Worm (Caenorhabditis elegans) whole organism, mixed stage, embryonic: ENCODE results near the gene W09H1.4.

Source experiments
- M03D4.4 ChIP-seq: sonication (generic microtip); optimal IDR thresholded peaks from 2 replicates; lab custom pipeline; 2017; ENCODE audit warnings: mild to moderate bottlenecking, missing genetic modification characterization, missing compliant biosample characterization
- bed-3 ChIP-seq: fragments of 200-800 bp; sonication (Bioruptor generic); optimal IDR thresholded peaks from 3 replicates; lab custom pipeline; 2018; ENCODE audit warnings: mild to moderate bottlenecking, missing genetic modification characterization, moderate library complexity, missing compliant biosample characterization
- blmp-1 ChIP-seq: fragments of 150-350 bp; optimal IDR thresholded peaks from 2 replicates; lab custom pipeline; 2014; ENCODE audit warnings: missing biosample characterization, missing genetic modification characterization
- ceh-39 ChIP-seq: fragments of 150-350 bp; optimal IDR thresholded peaks from 2 replicates; lab custom pipeline; 2014; ENCODE audit warnings: missing biosample characterization, missing genetic modification characterization
- ceh-43 ChIP-seq: fragments of 200-800 bp; sonication (Bioruptor generic); optimal IDR thresholded peaks from 2 replicates; lab custom pipeline; 2018; ENCODE audit warnings: mild to moderate bottlenecking, missing genetic modification characterization, moderate library complexity, missing compliant biosample characterization
- ceh-83 ChIP-seq: fragments of 200-800 bp; sonication (Bioruptor generic); optimal IDR thresholded peaks from 2 replicates; lab custom pipeline; 2018; ENCODE audit warnings: mild to moderate bottlenecking, missing genetic modification characterization, missing compliant biosample characterization
- ces-1 ChIP-seq: fragments of 150-350 bp; optimal IDR thresholded peaks from 2 replicates; lab custom pipeline; 2014; ENCODE audit warnings: missing biosample characterization, missing genetic modification reagents, missing genetic modification characterization
- cnd-1 ChIP-seq: fragments of 200-800 bp; sonication (Bioruptor generic); optimal IDR thresholded peaks from 2 replicates; lab custom pipeline; 2018; ENCODE audit warnings: mild to moderate bottlenecking, missing genetic modification characterization, missing compliant biosample characterization
- drap-1 ChIP-seq: fragments of 200-800 bp; sonication (Bioruptor generic); optimal IDR thresholded peaks from 3 replicates; lab custom pipeline; 2018; ENCODE audit warnings: mild to moderate bottlenecking, missing genetic modification characterization, missing compliant biosample characterization
- elt-1 ChIP-seq: sonication (generic microtip); optimal IDR thresholded peaks from 2 replicates; lab custom pipeline; 2017; ENCODE audit warnings: missing genetic modification characterization, mild to moderate bottlenecking, missing compliant biosample characterization, antibody characterized with exemption, moderate library complexity, borderline replicate concordance; ENCODE audit not compliant: insufficient read depth
- elt-3 ChIP-seq: fragments of 150-350 bp; optimal IDR thresholded peaks from 2 replicates; lab custom pipeline; 2014; ENCODE audit warnings: missing biosample characterization, missing genetic modification characterization
- flh-1 ChIP-seq: fragments of 200-800 bp; sonication (Bioruptor generic); optimal IDR thresholded peaks from 2 replicates; lab custom pipeline; 2018; ENCODE audit warnings: mild to moderate bottlenecking, missing genetic modification characterization, moderate library complexity, missing compliant biosample characterization
- ham-2 ChIP-seq: fragments of 200-800 bp; sonication (Bioruptor generic); optimal IDR thresholded peaks from 2 replicates; lab custom pipeline; 2018; ENCODE audit warnings: mild to moderate bottlenecking, missing genetic modification characterization, missing compliant biosample characterization
- hlh-1 ChIP-seq: fragments of 150-350 bp; optimal IDR thresholded peaks from 2 replicates; lab custom pipeline; 2014; ENCODE audit warnings: missing biosample characterization, missing genetic modification reagents, missing genetic modification characterization
- lin-13 ChIP-seq: fragments of 150-350 bp; optimal IDR thresholded peaks from 2 replicates; lab custom pipeline; 2014; ENCODE audit warnings: missing biosample characterization, missing genetic modification characterization
- lin-32 ChIP-seq: fragments of 200-800 bp; sonication (Bioruptor generic); optimal IDR thresholded peaks from 2 replicates; lab custom pipeline; 2018; ENCODE audit warnings: mild to moderate bottlenecking, missing genetic modification characterization, missing compliant biosample characterization
- lsy-2 ChIP-seq: fragments of 150-350 bp; optimal IDR thresholded peaks from 2 replicates; lab custom pipeline; 2014; ENCODE audit warnings: missing biosample characterization, missing genetic modification characterization
- mab-5 ChIP-seq: fragments of 150-350 bp; optimal IDR thresholded peaks from 2 replicates; lab custom pipeline; 2014; ENCODE audit warnings: missing biosample characterization, missing genetic modification characterization
- mep-1 ChIP-seq: fragments of 150-350 bp; optimal IDR thresholded peaks from 2 replicates; lab custom pipeline; 2017; ENCODE audit warnings: missing biosample characterization, missing genetic modification reagents, missing genetic modification characterization, inconsistent platforms
- mls-2 ChIP-seq: sonication (generic microtip); optimal IDR thresholded peaks from 2 replicates; lab custom pipeline; 2016; ENCODE audit warnings: mild to moderate bottlenecking, missing genetic modification characterization, moderate library complexity, missing compliant biosample characterization
- nhr-12 ChIP-seq: fragments of 150-350 bp; optimal IDR thresholded peaks from 2 replicates; lab custom pipeline; 2014; ENCODE audit warnings: missing biosample characterization, missing genetic modification characterization
- nhr-2 ChIP-seq: fragments of 150-350 bp; optimal IDR thresholded peaks from 2 replicates; lab custom pipeline; 2014; ENCODE audit warnings: missing biosample characterization, missing genetic modification characterization
- nhr-237 ChIP-seq: fragments of 150-350 bp; optimal IDR thresholded peaks from 2 replicates; lab custom pipeline; 2014; ENCODE audit warnings: missing biosample characterization, missing genetic modification characterization
- nhr-28 ChIP-seq: fragments of 150-350 bp; optimal IDR thresholded peaks from 2 replicates; lab custom pipeline; 2014; ENCODE audit warnings: missing biosample characterization, missing genetic modification characterization
- nhr-76 ChIP-seq: sonication (generic microtip); optimal IDR thresholded peaks from 2 replicates; lab custom pipeline; 2017; ENCODE audit warnings: missing biosample characterization, missing genetic modification characterization
- pha-4 ChIP-seq: fragments of 150-350 bp; optimal IDR thresholded peaks from 2 replicates; lab custom pipeline; 2018; ENCODE audit warnings: missing biosample characterization, missing genetic modification reagents, missing genetic modification characterization
- sem-2 ChIP-seq: fragments of 200-800 bp; sonication (Bioruptor generic); optimal IDR thresholded peaks from 2 replicates; lab custom pipeline; 2018; ENCODE audit warnings: mild to moderate bottlenecking, missing genetic modification characterization, missing compliant biosample characterization
- snpc-4 ChIP-seq: fragments of 150-350 bp; optimal IDR thresholded peaks from 2 replicates; lab custom pipeline; 2014; ENCODE audit warnings: missing biosample characterization, missing genetic modification characterization
- sptf-1 ChIP-seq: sonication (generic microtip); optimal IDR thresholded peaks from 2 replicates; lab custom pipeline; 2017; ENCODE audit warnings: mild to moderate bottlenecking, missing genetic modification characterization, moderate library complexity, missing compliant biosample characterization
- tbx-8 ChIP-seq: fragments of 200-800 bp; sonication (Bioruptor generic); optimal IDR thresholded peaks from 2 replicates; lab custom pipeline; 2018; ENCODE audit warnings: mild to moderate bottlenecking, missing genetic modification characterization, moderate library complexity, missing compliant biosample characterization
- unc-120 ChIP-seq: sonication (generic microtip); optimal IDR thresholded peaks from 2 replicates; lab custom pipeline; 2017; ENCODE audit warnings: missing genetic modification characterization, missing compliant biosample characterization; ENCODE audit not compliant: poor library complexity, severe bottlenecking
- unc-39 ChIP-seq: fragments of 150-350 bp; optimal IDR thresholded peaks from 2 replicates; lab custom pipeline; 2014; ENCODE audit warnings: missing biosample characterization, missing genetic modification characterization
- unc-62 ChIP-seq: fragments of 150-350 bp; optimal IDR thresholded peaks from 2 replicates; lab custom pipeline; 2014; ENCODE audit warnings: missing biosample characterization, missing genetic modification reagents, missing genetic modification characterization
- zip-8 ChIP-seq: fragments of 150-350 bp; optimal IDR thresholded peaks from 2 replicates; lab custom pipeline; 2014; ENCODE audit warnings: missing biosample characterization, missing genetic modification characterization
- ztf-11 ChIP-seq: fragments of 150-350 bp; optimal IDR thresholded peaks from 2 replicates; lab custom pipeline; 2014; ENCODE audit warnings: missing biosample characterization, missing genetic modification characterization

W09H1.4 gene

ce11 chrII:13195163-13195562 lies 11.8 kb downstream of the W09H1.4 start, which contains the start of gene lec-1:
lec-1 (plus strand) TSS chrII:13195549.
- TF ChIP-seq nhr-28 (tag; lab: Kevin White, UChicago) = no peak
- TF ChIP-seq lsy-2 (tag; lab: Kevin White, UChicago) = no peak
- no peak for TF ChIP-seq snpc-4 (tag; lab: Kevin White, UChicago)
- peak; percentile 76 for TF ChIP-seq ces-1 (GFP tag; lab: Kevin White, UChicago)
- TF ChIP-seq bed-3 = no peak
- peak; percentile 69 for TF ChIP-seq hlh-1 (tag; lab: Kevin White, UChicago)
- no peak for TF ChIP-seq flh-1 (GFP tag; lab: Kevin White, UChicago)
- TF ChIP-seq ztf-11 = no peak
- TF ChIP-seq lin-32 (GFP tag; lab: Kevin White, UChicago) = no peak
- TF ChIP-seq elt-3 (tag; lab: Kevin White, UChicago) = no peak
- TF ChIP-seq nhr-76 (tag; lab: Kevin White, UChicago) = no peak
- TF ChIP-seq sem-2 (GFP tag; lab: Kevin White, UChicago) = no peak
- TF ChIP-seq blmp-1 (tag; lab: Kevin White, UChicago) = no peak
- no peak for TF ChIP-seq sptf-1 (tag; lab: Kevin White, UChicago)
- no peak for TF ChIP-seq mls-2
- TF ChIP-seq M03D4.4 (tag; lab: Kevin White, UChicago) = no peak
- TF ChIP-seq zip-8 (tag; lab: Kevin White, UChicago) = no peak
- peak; percentile 68 for TF ChIP-seq unc-120 (tag; lab: Kevin White, UChicago)
- TF ChIP-seq tbx-8 (GFP tag; lab: Kevin White, UChicago) = no peak
- TF ChIP-seq lin-13 (tag; lab: Kevin White, UChicago) = no peak
- TF ChIP-seq nhr-2 = no peak
- no peak for TF ChIP-seq ceh-39 (tag; lab: Kevin White, UChicago)
- peak; percentile 96 for TF ChIP-seq pha-4 (tag; lab: Kevin White, UChicago)
- TF ChIP-seq mab-5 = no peak
- no peak for TF ChIP-seq cnd-1
- TF ChIP-seq ham-2 = no peak
- peak; percentile 36 for TF ChIP-seq nhr-237
- peak; percentile 89 for TF ChIP-seq unc-62
- TF ChIP-seq ceh-43 = no peak
- TF ChIP-seq drap-1 (GFP tag; lab: Kevin White, UChicago) = no peak
- no peak for TF ChIP-seq nhr-12
- no peak for TF ChIP-seq unc-39 (tag; lab: Kevin White, UChicago)
- no peak for TF ChIP-seq elt-1 (tag; lab: Kevin White, UChicago)
- TF ChIP-seq mep-1 (tag; lab: Kevin White, UChicago) = peak; percentile 50
- no peak for TF ChIP-seq ceh-83 (GFP tag; lab: Kevin White, UChicago)

ce11 chrII:13195706-13196417 lies 12.5 kb downstream of the W09H1.4 start:
- no peak for TF ChIP-seq ces-1 (GFP tag; lab: Kevin White, UChicago)
- no peak for TF ChIP-seq lsy-2 (tag; lab: Kevin White, UChicago)
- TF ChIP-seq lin-13 (tag; lab: Kevin White, UChicago) = no peak
- TF ChIP-seq ztf-11 = no peak
- TF ChIP-seq sem-2 (GFP tag; lab: Kevin White, UChicago) = no peak
- no peak for TF ChIP-seq tbx-8 (GFP tag; lab: Kevin White, UChicago)
- no peak for TF ChIP-seq unc-39 (tag; lab: Kevin White, UChicago)
- TF ChIP-seq ceh-39 (tag; lab: Kevin White, UChicago) = no peak
- TF ChIP-seq sptf-1 (tag; lab: Kevin White, UChicago) = no peak
- no peak for TF ChIP-seq nhr-76 (tag; lab: Kevin White, UChicago)
- no peak for TF ChIP-seq elt-1 (tag; lab: Kevin White, UChicago)
- no peak for TF ChIP-seq mab-5
- TF ChIP-seq flh-1 (GFP tag; lab: Kevin White, UChicago) = no peak
- TF ChIP-seq blmp-1 (tag; lab: Kevin White, UChicago) = no peak
- TF ChIP-seq cnd-1 = no peak
- TF ChIP-seq unc-120 (tag; lab: Kevin White, UChicago) = no peak

ce11 chrII:13196689-13197280 lies 13.5 kb downstream of the W09H1.4 start:
- TF ChIP-seq elt-1 (tag; lab: Kevin White, UChicago) = no peak
- TF ChIP-seq M03D4.4 (tag; lab: Kevin White, UChicago) = no peak
- no peak for TF ChIP-seq nhr-12
- TF ChIP-seq lsy-2 (tag; lab: Kevin White, UChicago) = no peak
- no peak for TF ChIP-seq snpc-4 (tag; lab: Kevin White, UChicago)
- TF ChIP-seq unc-120 (tag; lab: Kevin White, UChicago) = no peak
- no peak for TF ChIP-seq ceh-39 (tag; lab: Kevin White, UChicago)
- TF ChIP-seq unc-39 (tag; lab: Kevin White, UChicago) = no peak
- no peak for TF ChIP-seq nhr-2
- peak; percentile 51 for TF ChIP-seq pha-4 (tag; lab: Kevin White, UChicago)
- no peak for TF ChIP-seq zip-8 (tag; lab: Kevin White, UChicago)
- peak; percentile 9 for TF ChIP-seq ces-1 (GFP tag; lab: Kevin White, UChicago)
- no peak for TF ChIP-seq mep-1 (tag; lab: Kevin White, UChicago)
- TF ChIP-seq nhr-28 (tag; lab: Kevin White, UChicago) = no peak
- no peak for TF ChIP-seq nhr-76 (tag; lab: Kevin White, UChicago)
- no peak for TF ChIP-seq lin-13 (tag; lab: Kevin White, UChicago)
- TF ChIP-seq flh-1 (GFP tag; lab: Kevin White, UChicago) = no peak
